Worm (Caenorhabditis elegans): ENCODE results near the gene H39E23.3.

DNA sequence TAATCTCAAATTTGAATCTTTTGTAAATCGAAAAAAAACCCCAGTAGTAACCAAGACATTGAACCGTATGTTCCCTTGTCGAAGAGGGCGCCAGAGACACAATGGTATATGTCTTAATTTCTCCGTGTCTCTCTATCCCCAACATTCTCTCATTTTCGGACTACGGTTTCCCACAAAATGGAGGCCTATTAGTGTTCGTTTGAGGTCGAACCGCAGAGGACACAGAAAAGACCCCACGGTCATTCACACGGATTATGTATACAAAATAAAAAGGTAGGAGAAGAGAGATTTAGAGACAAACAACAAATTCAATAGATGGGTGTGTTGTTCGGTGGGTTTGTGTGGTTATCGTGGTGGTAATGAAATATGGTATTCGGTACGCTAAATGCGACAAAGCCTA, 43.4 kb downstream of the H39E23.3 start:
- TF ChIP-seq elt-2 (tag; optimal IDR thresholded peaks at IDR 0.05) (no peak), dve-1 (tag; optimal IDR thresholded peaks at IDR 0.05) (no peak), dmd-4 (tag; optimal IDR thresholded peaks at IDR 0.05; ENCODE audit: borderline replicate concordance) (no peak), pqm-1 (tag; optimal IDR thresholded peaks at IDR 0.05) (no peak), odd-2 (tag; optimal IDR thresholded peaks at IDR 0.05) (no peak), unc-86 (tag; optimal IDR thresholded peaks at IDR 0.05) (no peak), ref-2 (tag; optimal IDR thresholded peaks at IDR 0.05) (no peak), ama-1 (optimal IDR thresholded peaks at IDR 0.05) (no peak), ets-4 (tag; optimal IDR thresholded peaks at IDR 0.05) (no peak), zip-5 (tag; optimal IDR thresholded peaks at IDR 0.05) (no peak), ceh-34 (tag; optimal IDR thresholded peaks at IDR 0.05) (no peak), elt-4 (tag; optimal IDR thresholded peaks at IDR 0.05) (no peak)
